Fruit fly (Drosophila melanogaster) whole organism, prepupa: ENCODE data around the gene Cbs.
A peak's percentile ranks its signal among the peaks of the same experiment; 100 is the strongest.

Experiments used
- CG10631 ChIP-seq: fragments of 200-800 bp; sonication (Bioruptor generic); optimal IDR thresholded peaks from 2 replicates; lab custom pipeline; 2016; ENCODE audit warnings: missing biosample characterization, missing genetic modification characterization
- CG15336 ChIP-seq: fragments of 200-800 bp; sonication (Bioruptor generic); IDR thresholded peaks from 2 replicates; pipeline ENCODE4 v1.3.6; 2022; ENCODE audit warnings: missing biosample characterization, missing genetic modification characterization
- CG1621 ChIP-seq: fragments of 200-800 bp; sonication (Bioruptor generic); optimal IDR thresholded peaks from 3 replicates; lab custom pipeline; 2018; ENCODE audit warnings: missing biosample characterization, mild to moderate bottlenecking, missing genetic modification characterization
- CG16779 ChIP-seq: fragments of 200-800 bp; sonication (Bioruptor generic); optimal IDR thresholded peaks from 3 replicates; lab custom pipeline; 2017; ENCODE audit warnings: missing biosample characterization, mild to moderate bottlenecking, missing genetic modification characterization
- CG3032 ChIP-seq: fragments of 200-800 bp; optimal IDR thresholded peaks from 2 replicates; lab custom pipeline; 2019; ENCODE audit warnings: missing biosample characterization, mild to moderate bottlenecking, missing genetic modification characterization, moderate library complexity
- CG31627 ChIP-seq: fragments of 200-800 bp; sonication (Bioruptor generic); optimal IDR thresholded peaks from 3 replicates; lab custom pipeline; 2016; ENCODE audit warnings: missing biosample characterization, missing genetic modification characterization
- CG32006 ChIP-seq: fragments of 200-800 bp; sonication (Bioruptor generic); optimal IDR thresholded peaks from 3 replicates; lab custom pipeline; 2017; ENCODE audit warnings: missing biosample characterization, mild to moderate bottlenecking, missing genetic modification characterization
- CG34406 ChIP-seq: fragments of 200-800 bp; sonication (Bioruptor generic); optimal IDR thresholded peaks from 3 replicates; lab custom pipeline; 2016; ENCODE audit warnings: missing biosample characterization, missing genetic modification characterization
- CG3919 ChIP-seq: fragments of 200-800 bp; sonication (Bioruptor generic); optimal IDR thresholded peaks from 3 replicates; lab custom pipeline; 2016; ENCODE audit warnings: missing biosample characterization, missing genetic modification characterization
- CG4318 ChIP-seq: fragments of 200-800 bp; sonication (Bioruptor generic); optimal IDR thresholded peaks from 3 replicates; lab custom pipeline; 2017; ENCODE audit warnings: missing biosample characterization, mild to moderate bottlenecking, missing genetic modification characterization
- CG6163 ChIP-seq: fragments of 200-800 bp; sonication (Bioruptor generic); IDR thresholded peaks from 3 replicates; pipeline ENCODE4 v1.3.6; 2022; ENCODE audit warnings: missing biosample characterization, missing genetic modification characterization
- CG6276 ChIP-seq: fragments of 200-800 bp; sonication (Bioruptor generic); optimal IDR thresholded peaks from 2 replicates; lab custom pipeline; 2017; ENCODE audit warnings: missing biosample characterization, mild to moderate bottlenecking, missing genetic modification characterization
- CG6792 ChIP-seq: fragments of 200-800 bp; sonication (Bioruptor generic); optimal IDR thresholded peaks from 3 replicates; lab custom pipeline; 2016; ENCODE audit warnings: missing biosample characterization, missing genetic modification characterization
- CG6808 ChIP-seq: fragments of 200-800 bp; sonication (Bioruptor generic); optimal IDR thresholded peaks from 3 replicates; lab custom pipeline; 2017; ENCODE audit warnings: missing biosample characterization, missing genetic modification characterization, mild to moderate bottlenecking, moderate library complexity, missing genetic modification reagents
- CG7368 ChIP-seq: fragments of 200-800 bp; sonication (Bioruptor generic); optimal IDR thresholded peaks from 3 replicates; lab custom pipeline; 2016; ENCODE audit warnings: missing biosample characterization, missing genetic modification characterization
- CG8119 ChIP-seq: fragments of 200-800 bp; sonication (Bioruptor generic); IDR thresholded peaks from 3 replicates; pipeline ENCODE4 v1.3.6; 2022; ENCODE audit warnings: missing biosample characterization, missing genetic modification characterization
- CG8319 ChIP-seq: fragments of 200-800 bp; sonication (Bioruptor generic); optimal IDR thresholded peaks from 3 replicates; lab custom pipeline; 2016; ENCODE audit warnings: missing biosample characterization, missing genetic modification characterization
- CG8632 ChIP-seq: fragments of 200-800 bp; sonication (Bioruptor generic); optimal IDR thresholded peaks from 3 replicates; lab custom pipeline; 2016; ENCODE audit warnings: missing biosample characterization, missing genetic modification characterization
- CG9139 ChIP-seq: fragments of 200-800 bp; sonication (Bioruptor generic); optimal IDR thresholded peaks from 3 replicates; lab custom pipeline; 2017; ENCODE audit warnings: missing biosample characterization, mild to moderate bottlenecking, missing genetic modification characterization
- Eip75B ChIP-seq: fragments of 200-800 bp; sonication (Bioruptor generic); optimal IDR thresholded peaks from 3 replicates; lab custom pipeline; 2016; ENCODE audit warnings: missing biosample characterization, missing genetic modification characterization
- Eip78C ChIP-seq: fragments of 200-800 bp; sonication (Bioruptor generic); peaks from one replicate; lab custom pipeline; 2016; ENCODE audit warnings: missing biosample characterization, missing genetic modification characterization
- Ets21C ChIP-seq: fragments of 200-800 bp; sonication (Bioruptor generic); optimal IDR thresholded peaks from 3 replicates; lab custom pipeline; 2016; ENCODE audit warnings: missing biosample characterization, missing genetic modification characterization
- Gug ChIP-seq: fragments of 200-800 bp; sonication (Bioruptor generic); IDR thresholded peaks from 2 replicates; pipeline ENCODE4 v1.3.6; 2022; ENCODE audit warnings: missing biosample characterization, missing genetic modification characterization
- Hr38 ChIP-seq: sonication (Bioruptor generic); optimal IDR thresholded peaks from 2 replicates; lab custom pipeline; 2016; ENCODE audit warnings: missing biosample characterization, missing genetic modification characterization
- Hr4 ChIP-seq: fragments of 200-800 bp; sonication (Bioruptor generic); optimal IDR thresholded peaks from 3 replicates; lab custom pipeline; 2016; ENCODE audit warnings: missing biosample characterization, missing genetic modification characterization
- Lpt ChIP-seq: fragments of 200-800 bp; sonication (Bioruptor generic); optimal IDR thresholded peaks from 3 replicates; lab custom pipeline; 2016; ENCODE audit warnings: missing biosample characterization, missing genetic modification characterization
- Met ChIP-seq: fragments of 200-800 bp; sonication (Bioruptor generic); optimal IDR thresholded peaks from 3 replicates; lab custom pipeline; 2016; ENCODE audit warnings: missing biosample characterization, missing genetic modification characterization
- OdsH ChIP-seq: fragments of 200-800 bp; sonication (Bioruptor generic); optimal IDR thresholded peaks from 3 replicates; lab custom pipeline; 2016; ENCODE audit warnings: missing biosample characterization, missing genetic modification characterization
- Smox ChIP-seq: fragments of 200-800 bp; sonication (Bioruptor generic); optimal IDR thresholded peaks from 3 replicates; lab custom pipeline; 2016; ENCODE audit warnings: missing biosample characterization, missing genetic modification characterization
- Sox102F ChIP-seq: fragments of 200-800 bp; sonication (Bioruptor generic); optimal IDR thresholded peaks from 2 replicates; lab custom pipeline; 2016; ENCODE audit warnings: missing biosample characterization, mild to moderate bottlenecking, missing genetic modification characterization
- Sox14 ChIP-seq: fragments of 200-800 bp; sonication (Bioruptor generic); optimal IDR thresholded peaks from 3 replicates; lab custom pipeline; 2016; ENCODE audit warnings: missing biosample characterization, missing genetic modification characterization
- Sox15 ChIP-seq: fragments of 200-800 bp; sonication (Bioruptor generic); optimal IDR thresholded peaks from 3 replicates; lab custom pipeline; 2016; ENCODE audit warnings: missing biosample characterization, missing genetic modification characterization
- achi ChIP-seq: fragments of 200-800 bp; sonication (Bioruptor generic); optimal IDR thresholded peaks from 3 replicates; lab custom pipeline; 2016; ENCODE audit warnings: missing biosample characterization, missing genetic modification characterization
- cyc ChIP-seq: fragments of 200-800 bp; sonication (Bioruptor generic); optimal IDR thresholded peaks from 3 replicates; lab custom pipeline; 2016; ENCODE audit warnings: missing biosample characterization, missing genetic modification characterization
- dac ChIP-seq: fragments of 200-800 bp; sonication (Bioruptor generic); optimal IDR thresholded peaks from 2 replicates; lab custom pipeline; 2017; ENCODE audit warnings: missing biosample characterization, mild to moderate bottlenecking, missing genetic modification characterization
- dsx ChIP-seq: fragments of 200-800 bp; optimal IDR thresholded peaks from 3 replicates; lab custom pipeline; 2019; ENCODE audit warnings: missing biosample characterization, mild to moderate bottlenecking, missing genetic modification characterization, moderate library complexity; ENCODE audit not compliant: poor library complexity, severe bottlenecking
- eg ChIP-seq: fragments of 200-800 bp; sonication (Bioruptor generic); IDR thresholded peaks from 3 replicates; pipeline ENCODE4 v1.3.6; 2022; ENCODE audit warnings: missing biosample characterization, missing genetic modification characterization
- esn ChIP-seq: fragments of 200-800 bp; sonication (Bioruptor generic); optimal IDR thresholded peaks from 2 replicates; lab custom pipeline; 2016; ENCODE audit warnings: missing biosample characterization, mild to moderate bottlenecking, missing genetic modification characterization, moderate library complexity
- fd59A ChIP-seq: fragments of 200-800 bp; sonication (Bioruptor generic); optimal IDR thresholded peaks from 2 replicates; lab custom pipeline; 2017; ENCODE audit warnings: missing biosample characterization, mild to moderate bottlenecking, missing genetic modification characterization, missing genetic modification reagents
- fd85E ChIP-seq: fragments of 200-800 bp; sonication (Bioruptor generic); optimal IDR thresholded peaks from 3 replicates; lab custom pipeline; 2016; ENCODE audit warnings: missing biosample characterization, missing genetic modification characterization
- fkh ChIP-seq: fragments of 200-800 bp; sonication (Bioruptor generic); optimal IDR thresholded peaks from 3 replicates; lab custom pipeline; 2017; ENCODE audit warnings: missing biosample characterization, mild to moderate bottlenecking, missing genetic modification characterization, moderate library complexity
- net ChIP-seq: fragments of 200-800 bp; sonication (Bioruptor generic); optimal IDR thresholded peaks from 3 replicates; lab custom pipeline; 2016; ENCODE audit warnings: missing biosample characterization, missing genetic modification characterization
- pdm3 ChIP-seq: fragments of 200-800 bp; sonication (Bioruptor generic); optimal IDR thresholded peaks from 3 replicates; lab custom pipeline; 2016; ENCODE audit warnings: missing biosample characterization, missing genetic modification characterization
- spab ChIP-seq: fragments of 200-800 bp; sonication (Bioruptor generic); optimal IDR thresholded peaks from 2 replicates; lab custom pipeline; 2017; ENCODE audit warnings: missing biosample characterization, mild to moderate bottlenecking, missing genetic modification characterization, missing genetic modification reagents
- ss ChIP-seq, 2 experiments: fragments of 200-800 bp; sonication (Bioruptor generic); optimal IDR thresholded peaks; 2 replicates in 1 of 2; 3 replicates in 1 of 2; lab custom pipeline; 2017 to 2018; ENCODE audit warnings: mild to moderate bottlenecking in 2 of 2, missing biosample characterization in 2 of 2, missing genetic modification characterization in 2 of 2, moderate library complexity in 1 of 2
- svp ChIP-seq: fragments of 200-800 bp; sonication (Bioruptor generic); peaks from one replicate; lab custom pipeline; 2016; ENCODE audit warnings: missing biosample characterization, missing genetic modification characterization
- topi ChIP-seq: fragments of 200-800 bp; sonication (Bioruptor generic); optimal IDR thresholded peaks from 3 replicates; lab custom pipeline; 2016; ENCODE audit warnings: missing biosample characterization, missing genetic modification characterization
- vri ChIP-seq: fragments of 200-800 bp; sonication (Bioruptor generic); optimal IDR thresholded peaks from 3 replicates; lab custom pipeline; 2016; ENCODE audit warnings: missing biosample characterization, mild to moderate bottlenecking, missing genetic modification characterization

Gene Cbs

dm6 chrX:21044831-21045447 is at the start of gene Cbs (continued):
- peak; percentile 13 for TF ChIP-seq CG3919 (GFP tag; lab: Kevin White, UChicago)
- TF ChIP-seq achi (GFP tag; lab: Kevin White, UChicago) = peak; percentile 21
- peak; percentile 20 to 28 for TF ChIP-seq ss (GFP tag; optimal IDR thresholded peaks at IDR 0.05; lab: Kevin White, UChicago)
- TF ChIP-seq svp (GFP tag; lab: Kevin White, UChicago) = peak; percentile 32
- TF ChIP-seq eg (GFP tag; lab: Robert Waterston, UW) = peak; percentile 75
- TF ChIP-seq CG7368 (GFP tag; lab: Kevin White, UChicago) = no peak
- TF ChIP-seq Hr38 (GFP tag; lab: Kevin White, UChicago) = no peak
- TF ChIP-seq CG6163 = peak; percentile 40; the same call in 2 of the 3 replicates
- TF ChIP-seq CG6276 (GFP tag; lab: Kevin White, UChicago) = peak; percentile 10
- TF ChIP-seq, all 60 proteins: peak for 31

DNA sequence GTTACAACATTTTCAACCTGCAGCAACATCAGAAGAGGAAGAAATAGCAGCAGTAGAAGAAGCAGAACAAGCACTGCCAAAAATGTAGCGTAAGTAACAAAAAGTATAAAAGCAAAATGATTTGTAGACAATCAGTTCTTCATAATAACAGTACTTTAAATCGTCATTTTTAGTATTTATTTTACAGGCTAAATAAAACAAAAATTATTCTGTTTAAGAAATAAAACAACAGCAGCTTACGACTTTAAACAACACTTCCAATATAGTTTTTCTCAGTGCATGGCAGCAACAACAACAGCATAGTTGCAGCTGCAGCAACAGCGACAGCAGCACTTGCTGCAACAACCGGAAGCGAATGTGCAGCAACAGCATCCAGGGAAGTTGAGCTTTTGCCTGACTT is 34.4 kb upstream of the Cbs start:
- TF ChIP-seq CG3919 (GFP tag; lab: Kevin White, UChicago) (peak; percentile 45), fd59A (GFP tag; lab: Kevin White, UChicago) (no peak), Gug (no peak), svp (GFP tag; lab: Kevin White, UChicago) (peak; percentile 29), Sox14 (GFP tag; lab: Kevin White, UChicago) (no peak), dsx (no peak), topi (GFP tag; lab: Kevin White, UChicago) (no peak), Sox15 (GFP tag; lab: Kevin White, UChicago) (no peak), CG6276 (GFP tag; lab: Kevin White, UChicago) (peak; percentile 34), eg (GFP tag; lab: Robert Waterston, UW) (no peak), ss (GFP tag; optimal IDR thresholded peaks at IDR 0.05; lab: Kevin White, UChicago) (peak in 1 of 2 experiments; percentile 31), CG31627 (GFP tag; lab: Kevin White, UChicago) (no peak), pdm3 (GFP tag; lab: Kevin White, UChicago) (peak; percentile 30), CG8319 (GFP tag; lab: Kevin White, UChicago) (no peak), CG6163 (0 out of 3 replicates have a peak, but pooled peaks have one; percentile 27), vri (GFP tag; lab: Kevin White, UChicago) (no peak), esn (no peak), fkh (no peak), Smox (GFP tag; lab: Kevin White, UChicago) (no peak), CG9139 (GFP tag; lab: Kevin White, UChicago) (no peak), Eip75B (GFP tag; lab: Kevin White, UChicago) (peak; percentile 22), CG10631 (GFP tag; lab: Kevin White, UChicago) (peak; percentile 40), CG6808 (GFP tag; lab: Kevin White, UChicago) (no peak), CG4318 (peak; percentile 19), Eip78C (GFP tag; lab: Kevin White, UChicago) (no peak), CG32006 (GFP tag; lab: Kevin White, UChicago) (peak; percentile 57), CG15336 (no peak; the same call in 1 of the 2 replicates), Hr4 (GFP tag; lab: Kevin White, UChicago) (peak; percentile 37), CG16779 (tag; lab: Kevin White, UChicago) (no peak), cyc (peak; percentile 13), CG6792 (no peak), Lpt (GFP tag; lab: Kevin White, UChicago) (no peak), spab (GFP tag; lab: Kevin White, UChicago) (no peak), CG1621 (tag; lab: Kevin White, UChicago) (no peak), dac (GFP tag; lab: Kevin White, UChicago) (no peak), Sox102F (GFP tag; lab: Kevin White, UChicago) (no peak), Ets21C (no peak), net (GFP tag; lab: Kevin White, UChicago) (no peak), Hr38 (GFP tag; lab: Kevin White, UChicago) (no peak), CG8119 (GFP tag; lab: Robert Waterston, UW) (peak; percentile 38; the same call in 1 of the 3 replicates), CG8632 (GFP tag; lab: Kevin White, UChicago) (no peak), fd85E (GFP tag; lab: Kevin White, UChicago) (no peak), OdsH (GFP tag; lab: Kevin White, UChicago) (peak; percentile 18), CG7368 (GFP tag; lab: Kevin White, UChicago) (no peak), CG3032 (tag; lab: Kevin White, UChicago) (no peak), CG34406 (GFP tag; lab: Kevin White, UChicago) (peak; percentile 8), Met (GFP tag; lab: Kevin White, UChicago) (no peak), achi (GFP tag; lab: Kevin White, UChicago) (peak; percentile 10)
